Worm (Caenorhabditis elegans) whole organism, L3 larva: ENCODE measurements around the gene B0024.3.

Experiments used
- R02D3.7 ChIP-seq: fragments of 150-350 bp; optimal IDR thresholded peaks from 2 replicates; lab custom pipeline; 2014; ENCODE audit warnings: missing biosample characterization, missing genetic modification characterization
- ZK546.5 ChIP-seq: sonication (generic microtip); optimal IDR thresholded peaks from 2 replicates; lab custom pipeline; 2017; ENCODE audit warnings: missing biosample characterization, missing genetic modification characterization
- aly-2 ChIP-seq: fragments of 150-350 bp; optimal IDR thresholded peaks from 2 replicates; lab custom pipeline; 2014; ENCODE audit warnings: missing biosample characterization, missing genetic modification characterization
- ama-1 ChIP-seq: fragments of 150-350 bp; optimal IDR thresholded peaks from 2 replicates; lab custom pipeline; 2018
- ceh-16 ChIP-seq: sonication (generic microtip); optimal IDR thresholded peaks from 2 replicates; lab custom pipeline; 2017; ENCODE audit warnings: missing biosample characterization, missing genetic modification characterization
- ceh-28 ChIP-seq: fragments of 150-350 bp; optimal IDR thresholded peaks from 2 replicates; lab custom pipeline; 2014; ENCODE audit warnings: missing biosample characterization, missing genetic modification reagents, missing genetic modification characterization
- ceh-82 ChIP-seq: fragments of 150-350 bp; optimal IDR thresholded peaks from 2 replicates; lab custom pipeline; 2014; ENCODE audit warnings: missing biosample characterization, missing genetic modification characterization
- ceh-9 ChIP-seq: sonication (generic microtip); optimal IDR thresholded peaks from 2 replicates; lab custom pipeline; 2018; ENCODE audit warnings: missing biosample characterization, missing genetic modification characterization
- daf-12 ChIP-seq: fragments of 150-350 bp; optimal IDR thresholded peaks from 2 replicates; lab custom pipeline; 2014; ENCODE audit warnings: missing biosample characterization, missing genetic modification reagents, missing genetic modification characterization
- egl-27 ChIP-seq: sonication (generic microtip); optimal IDR thresholded peaks from 4 replicates; lab custom pipeline; 2017; ENCODE audit warnings: missing biosample characterization, missing genetic modification reagents, missing genetic modification characterization
- egl-5 ChIP-seq: fragments of 150-350 bp; optimal IDR thresholded peaks from 2 replicates; lab custom pipeline; 2017; ENCODE audit warnings: missing biosample characterization, missing genetic modification reagents, missing genetic modification characterization, inconsistent platforms
- elt-1 ChIP-seq: fragments of 150-350 bp; optimal IDR thresholded peaks from 2 replicates; lab custom pipeline; 2014; ENCODE audit warnings: missing biosample characterization, missing genetic modification characterization
- elt-2 ChIP-seq: sonication (generic microtip); optimal IDR thresholded peaks from 2 replicates; lab custom pipeline; 2016; ENCODE audit warnings: missing genetic modification reagents, mild to moderate bottlenecking, missing genetic modification characterization, missing compliant biosample characterization
- elt-3 ChIP-seq, 3 experiments: fragments of 150-350 bp in 1 of 3; sonication (generic microtip) in 2 of 3; optimal IDR thresholded peaks; 2 replicates in 2 of 3; 4 replicates in 1 of 3; lab custom pipeline; 2014 to 2017; ENCODE audit warnings: missing biosample characterization in 3 of 3, missing genetic modification characterization in 3 of 3
- eor-1 ChIP-seq, 2 experiments: fragments of 150-350 bp; optimal IDR thresholded peaks; 2 replicates each; lab custom pipeline; 2014 to 2018; ENCODE audit warnings: missing biosample characterization in 2 of 2, missing genetic modification characterization in 2 of 2
- fkh-2 ChIP-seq: fragments of 150-350 bp; optimal IDR thresholded peaks from 2 replicates; lab custom pipeline; 2014; ENCODE audit warnings: missing biosample characterization, missing genetic modification reagents, missing genetic modification characterization
- fos-1 ChIP-seq: fragments of 150-350 bp; optimal IDR thresholded peaks from 2 replicates; lab custom pipeline; 2014; ENCODE audit warnings: missing biosample characterization, missing genetic modification characterization
- hmg-11 ChIP-seq: sonication (generic microtip); optimal IDR thresholded peaks from 2 replicates; lab custom pipeline; 2016; ENCODE audit warnings: missing genetic modification characterization, missing compliant biosample characterization
- jun-1 ChIP-seq: fragments of 150-350 bp; optimal IDR thresholded peaks from 2 replicates; lab custom pipeline; 2014; ENCODE audit warnings: missing biosample characterization, missing genetic modification reagents, missing genetic modification characterization
- lin-15B ChIP-seq: fragments of 150-350 bp; optimal IDR thresholded peaks from 2 replicates; lab custom pipeline; 2014; ENCODE audit warnings: missing biosample characterization, missing genetic modification characterization
- lin-39 ChIP-seq: fragments of 150-350 bp; optimal IDR thresholded peaks from 2 replicates; lab custom pipeline; 2018; ENCODE audit warnings: missing biosample characterization, missing genetic modification reagents, missing genetic modification characterization
- lsy-12 ChIP-seq: sonication (generic microtip); optimal IDR thresholded peaks from 2 replicates; lab custom pipeline; 2016; ENCODE audit warnings: mild to moderate bottlenecking, missing genetic modification characterization, missing compliant biosample characterization
- mdl-1 ChIP-seq: fragments of 150-350 bp; optimal IDR thresholded peaks from 2 replicates; lab custom pipeline; 2014; ENCODE audit warnings: missing biosample characterization, missing genetic modification characterization
- mml-1 ChIP-seq: fragments of 150-350 bp; sonication (generic microtip); optimal IDR thresholded peaks from 3 replicates; lab custom pipeline; 2014; ENCODE audit warnings: missing biosample characterization, missing genetic modification characterization
- nfya-1 ChIP-seq: sonication (generic microtip); optimal IDR thresholded peaks from 2 replicates; lab custom pipeline; 2017; ENCODE audit warnings: missing genetic modification characterization, mild to moderate bottlenecking, missing compliant biosample characterization, antibody characterized with exemption, moderate library complexity; ENCODE audit not compliant: insufficient read depth
- nhr-11 ChIP-seq: fragments of 150-350 bp; optimal IDR thresholded peaks from 2 replicates; lab custom pipeline; 2014; ENCODE audit warnings: missing biosample characterization, missing genetic modification characterization
- nhr-12 ChIP-seq: fragments of 150-350 bp; optimal IDR thresholded peaks from 2 replicates; lab custom pipeline; 2014; ENCODE audit warnings: missing biosample characterization, missing genetic modification characterization
- nhr-23 ChIP-seq: fragments of 150-350 bp; optimal IDR thresholded peaks from 2 replicates; lab custom pipeline; 2014; ENCODE audit warnings: missing biosample characterization, missing genetic modification reagents, missing genetic modification characterization
- nhr-237 ChIP-seq: fragments of 150-350 bp; optimal IDR thresholded peaks from 2 replicates; lab custom pipeline; 2014; ENCODE audit warnings: missing biosample characterization, missing genetic modification characterization
- nhr-25 ChIP-seq: sonication (generic microtip); optimal IDR thresholded peaks from 2 replicates; lab custom pipeline; 2017; ENCODE audit warnings: missing biosample characterization, missing genetic modification characterization
- nhr-28 ChIP-seq: fragments of 150-350 bp; optimal IDR thresholded peaks from 2 replicates; lab custom pipeline; 2014; ENCODE audit warnings: missing biosample characterization, missing genetic modification characterization
- nhr-43 ChIP-seq: sonication (generic microtip); optimal IDR thresholded peaks from 2 replicates; lab custom pipeline; 2016; ENCODE audit warnings: mild to moderate bottlenecking, missing genetic modification characterization, missing compliant biosample characterization; ENCODE audit not compliant: poor library complexity, severe bottlenecking
- nhr-76 ChIP-seq: fragments of 150-350 bp; sonication (generic microtip); optimal IDR thresholded peaks from 5 replicates; lab custom pipeline; 2014; ENCODE audit warnings: missing biosample characterization, missing genetic modification characterization
- pha-4 ChIP-seq: fragments of 150-350 bp; optimal IDR thresholded peaks from 2 replicates; lab custom pipeline; 2014; ENCODE audit warnings: missing biosample characterization, missing genetic modification reagents, missing genetic modification characterization
- pqm-1 ChIP-seq: fragments of 150-350 bp; optimal IDR thresholded peaks from 2 replicates; lab custom pipeline; 2017; ENCODE audit warnings: missing biosample characterization, missing genetic modification characterization, inconsistent platforms
- sea-2 ChIP-seq: fragments of 150-350 bp; sonication (generic microtip); optimal IDR thresholded peaks from 4 replicates; lab custom pipeline; 2014; ENCODE audit warnings: missing biosample characterization, missing genetic modification reagents, missing genetic modification characterization
- skn-1 ChIP-seq: fragments of 150-350 bp; optimal IDR thresholded peaks from 2 replicates; lab custom pipeline; 2014; ENCODE audit warnings: missing biosample characterization, missing genetic modification characterization
- snpc-4 ChIP-seq: fragments of 150-350 bp; optimal IDR thresholded peaks from 2 replicates; lab custom pipeline; 2014; ENCODE audit warnings: missing biosample characterization, missing genetic modification characterization
- tbx-2 ChIP-seq: sonication (generic microtip); optimal IDR thresholded peaks from 2 replicates; lab custom pipeline; 2016; ENCODE audit warnings: mild to moderate bottlenecking, missing genetic modification characterization, missing compliant biosample characterization
- unc-39 ChIP-seq: sonication (generic microtip); optimal IDR thresholded peaks from 4 replicates; lab custom pipeline; 2017; ENCODE audit warnings: missing biosample characterization, missing genetic modification characterization
- unc-62 ChIP-seq: fragments of 150-350 bp; sonication (generic microtip); optimal IDR thresholded peaks from 4 replicates; lab custom pipeline; 2014; ENCODE audit warnings: missing biosample characterization, missing genetic modification reagents, missing genetic modification characterization
- zag-1 ChIP-seq: fragments of 150-350 bp; optimal IDR thresholded peaks from 2 replicates; lab custom pipeline; 2014; ENCODE audit warnings: missing biosample characterization, missing genetic modification characterization
- ztf-11 ChIP-seq: fragments of 150-350 bp; optimal IDR thresholded peaks from 2 replicates; lab custom pipeline; 2014; ENCODE audit warnings: missing biosample characterization, missing genetic modification characterization
- ztf-4 ChIP-seq: fragments of 150-350 bp; optimal IDR thresholded peaks from 2 replicates; lab custom pipeline; 2014; ENCODE audit warnings: missing biosample characterization, missing genetic modification characterization

The B0024.3 gene

ce11 chrV:10260460-10260859 lies 26.9 kb upstream of the B0024.3 start, which contains the start of gene sri-18:
Gene sri-18 (minus strand): TSS chrV:10260560.
- no peak for TF ChIP-seq nhr-43
- no peak for TF ChIP-seq sea-2
- TF ChIP-seq aly-2 (tag; lab: Kevin White, UChicago), result no peak
- TF ChIP-seq ceh-9 (tag; lab: Kevin White, UChicago), result no peak
- TF ChIP-seq tbx-2 (tag; lab: Kevin White, UChicago), result no peak
- TF ChIP-seq nhr-12 (tag; lab: Kevin White, UChicago), result no peak
- TF ChIP-seq ztf-11 (tag; lab: Kevin White, UChicago), result no peak
- TF ChIP-seq lsy-12 (tag; lab: Kevin White, UChicago), result no peak
- no peak for TF ChIP-seq nhr-237
- TF ChIP-seq ceh-16, result no peak
- no peak for TF ChIP-seq unc-62 (GFP tag; lab: Kevin White, UChicago)
- TF ChIP-seq jun-1 (tag; lab: Kevin White, UChicago), result no peak
- TF ChIP-seq elt-3 (tag; optimal IDR thresholded peaks at IDR 0.05; lab: Kevin White, UChicago), result no peak
- no peak for TF ChIP-seq ceh-28 (tag; lab: Kevin White, UChicago)
- TF ChIP-seq pqm-1, result no peak
- TF ChIP-seq zag-1 (tag; lab: Kevin White, UChicago), result no peak
- TF ChIP-seq mdl-1, result no peak

DNA sequence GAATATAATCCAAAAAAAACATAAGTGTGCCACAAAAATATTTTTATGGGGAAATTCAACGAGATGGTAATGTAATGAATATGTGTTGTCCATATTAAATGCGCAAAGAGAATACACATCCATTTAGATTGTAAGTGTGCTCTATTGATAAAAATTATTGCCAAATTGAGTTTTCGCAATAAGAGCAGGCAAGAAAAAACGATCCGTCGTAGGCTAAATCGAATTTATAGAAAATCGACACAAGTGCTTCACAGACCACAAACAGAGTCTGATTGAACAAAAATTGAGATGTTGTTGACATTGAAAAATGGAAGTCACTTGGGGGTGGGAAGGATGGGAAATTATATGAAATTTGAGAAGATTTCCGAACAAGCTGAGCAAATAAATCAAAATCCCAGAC lies 22.3 kb upstream of the B0024.3 start:
- TF ChIP-seq pha-4 (tag; lab: Kevin White, UChicago) (peak; percentile 58), pqm-1 (no peak)
- TF ChIP-seq, all 47 proteins: peak for 1

DNA sequence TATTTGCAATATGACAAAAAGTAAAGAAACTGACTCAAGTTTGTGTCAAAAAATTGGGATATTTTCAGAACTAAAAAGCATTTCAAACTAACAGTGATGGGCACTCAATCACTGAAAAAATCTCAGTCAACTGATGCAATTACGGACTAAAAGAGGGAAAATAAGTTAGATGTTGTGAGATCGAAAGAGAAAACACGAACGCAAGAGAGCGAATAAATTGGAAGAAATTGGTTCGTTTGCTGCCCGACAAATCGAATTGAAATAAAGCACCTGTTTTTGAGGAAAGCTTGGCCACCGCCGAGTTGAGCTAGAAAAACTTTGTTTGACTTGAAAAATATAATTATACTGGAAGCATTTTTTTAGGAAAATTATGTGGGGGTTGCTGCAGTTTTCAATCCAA lies 21.3 kb upstream of the B0024.3 start:
- TF ChIP-seq eor-1 (tag; optimal IDR thresholded peaks at IDR 0.05; lab: Kevin White, UChicago), result no peak
- no peak for TF ChIP-seq snpc-4
- TF ChIP-seq ztf-4 (tag; lab: Kevin White, UChicago), result no peak
- TF ChIP-seq nhr-76 (tag; lab: Kevin White, UChicago), result no peak
- no peak for TF ChIP-seq nhr-237

DNA sequence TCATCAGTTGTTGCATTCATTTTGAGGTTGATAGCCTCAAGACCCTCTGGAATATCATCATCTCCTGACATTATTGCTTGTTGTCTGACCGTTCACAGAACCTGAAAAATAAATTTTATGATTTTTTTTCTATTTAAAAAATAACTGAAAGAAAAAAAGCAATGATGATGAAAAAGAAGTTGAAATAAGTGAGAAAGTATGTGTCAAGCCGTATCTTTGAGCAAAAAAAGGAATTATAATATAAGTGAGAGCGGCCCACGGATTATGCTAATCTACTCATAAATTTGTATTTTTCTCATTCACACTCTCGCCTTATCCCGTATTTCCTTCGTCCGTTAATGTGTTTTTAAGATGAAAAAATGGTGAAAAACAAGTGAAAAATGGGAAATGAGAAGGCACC lies 17.1 kb upstream of the B0024.3 start, which contains the start of gene ric-4:
Gene ric-4, minus strand, starts transcription at position 101 of the 400 bp plus-strand sequence.
- TF ChIP-seq egl-5 (tag; lab: Kevin White, UChicago) (no peak), R02D3.7 (tag; lab: Kevin White, UChicago) (no peak), fkh-2 (tag; lab: Kevin White, UChicago) (no peak), ama-1 (lab: Kevin White, UChicago) (no peak), zag-1 (tag; lab: Kevin White, UChicago) (no peak), nhr-11 (tag; lab: Kevin White, UChicago) (no peak), egl-27 (tag; lab: Kevin White, UChicago) (no peak), mdl-1 (no peak), unc-39 (no peak), skn-1 (tag; lab: Kevin White, UChicago) (no peak), aly-2 (tag; lab: Kevin White, UChicago) (no peak), nfya-1 (no peak)

DNA sequence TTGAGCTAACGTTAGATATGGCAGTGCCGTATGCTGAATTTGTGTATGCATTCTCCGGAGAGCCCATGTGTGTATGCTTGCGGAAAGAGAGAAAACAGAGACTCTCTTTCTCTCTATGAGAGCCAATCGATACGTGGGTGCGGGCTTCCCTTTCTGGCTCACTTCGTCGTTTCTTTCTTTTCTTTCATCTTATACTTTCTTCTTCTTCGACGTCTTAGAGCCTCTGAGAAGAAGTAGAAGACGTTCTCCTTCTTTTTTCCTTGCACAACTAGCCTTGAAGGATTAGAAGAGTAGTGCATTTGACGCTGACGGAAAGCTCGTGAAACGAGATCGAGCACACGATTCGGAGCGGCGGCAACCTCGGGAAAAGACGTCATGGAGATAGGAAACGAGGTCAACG lies 13.5 kb upstream of the B0024.3 start:
- no peak for TF ChIP-seq nhr-23 (tag; lab: Kevin White, UChicago)
- no peak for TF ChIP-seq nhr-25 (tag; lab: Kevin White, UChicago)
- TF ChIP-seq R02D3.7 (tag; lab: Kevin White, UChicago), result no peak
- no peak for TF ChIP-seq daf-12 (tag; lab: Kevin White, UChicago)
- TF ChIP-seq nhr-76 (tag; lab: Kevin White, UChicago), result no peak
- no peak for TF ChIP-seq ceh-16
- TF ChIP-seq nhr-28, result no peak
- no peak for TF ChIP-seq ceh-82
- no peak for TF ChIP-seq tbx-2 (tag; lab: Kevin White, UChicago)
- TF ChIP-seq elt-1 (tag; lab: Kevin White, UChicago), result peak; percentile 67
- TF ChIP-seq nfya-1, result peak; percentile 77
- TF ChIP-seq ceh-28 (tag; lab: Kevin White, UChicago), result peak; percentile 56
- TF ChIP-seq mml-1 (tag; lab: Kevin White, UChicago), result no peak
- peak; percentile 76 for TF ChIP-seq hmg-11 (tag; lab: Kevin White, UChicago)
- TF ChIP-seq ztf-11 (tag; lab: Kevin White, UChicago), result no peak
- no peak for TF ChIP-seq lin-39 (tag; lab: Kevin White, UChicago)
- no peak for TF ChIP-seq fos-1 (tag; lab: Kevin White, UChicago)
- no peak for TF ChIP-seq elt-3 (tag; optimal IDR thresholded peaks at IDR 0.05; lab: Kevin White, UChicago)
- no peak for TF ChIP-seq jun-1 (tag; lab: Kevin White, UChicago)
- no peak for TF ChIP-seq lin-15B (tag; lab: Kevin White, UChicago)
- TF ChIP-seq elt-2 (tag; lab: Kevin White, UChicago), result no peak
- no peak for TF ChIP-seq egl-27 (tag; lab: Kevin White, UChicago)
- peak; percentile 46 for TF ChIP-seq nhr-11 (tag; lab: Kevin White, UChicago)
- no peak for TF ChIP-seq mdl-1
- no peak for TF ChIP-seq ZK546.5 (tag; lab: Kevin White, UChicago)
- TF ChIP-seq nhr-12 (tag; lab: Kevin White, UChicago), result no peak
- TF ChIP-seq skn-1 (tag; lab: Kevin White, UChicago), result no peak
- TF ChIP-seq eor-1 (tag; optimal IDR thresholded peaks at IDR 0.05; lab: Kevin White, UChicago), result no peak
- peak; percentile 55 for TF ChIP-seq snpc-4
- TF ChIP-seq sea-2, result peak; percentile 64
- peak; percentile 81 for TF ChIP-seq unc-62 (GFP tag; lab: Kevin White, UChicago)
- no peak for TF ChIP-seq ama-1 (lab: Kevin White, UChicago)
- no peak for TF ChIP-seq ceh-9 (tag; lab: Kevin White, UChicago)
- no peak for TF ChIP-seq nhr-237
